Worm (Caenorhabditis elegans): Measurements from ENCODE around the gene Y81B9A.2.

The Y81B9A.2 gene

DNA sequence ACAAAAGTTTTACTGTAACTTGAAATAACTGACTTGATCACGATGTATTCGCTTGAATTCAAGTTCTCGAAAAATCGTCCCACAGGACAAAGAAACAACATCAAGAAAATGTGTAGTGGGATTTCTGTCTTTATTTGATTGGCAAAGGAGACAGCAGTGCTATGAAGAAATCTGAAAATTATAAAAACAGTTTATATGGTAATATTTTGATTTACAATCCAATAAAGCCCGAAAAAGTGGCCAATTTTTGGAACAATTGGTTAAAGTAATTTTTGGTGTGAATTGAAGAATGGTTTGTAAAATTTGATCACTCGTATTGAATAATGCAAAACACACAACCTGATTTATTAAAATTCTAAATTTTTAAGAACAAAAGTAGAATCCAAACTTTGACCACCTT is 3.1 kb upstream of the Y81B9A.2 start, which contains the start of gene Y81B9A.4:
Gene Y81B9A.4, minus strand, starts transcription at position 101 of the 400 bp plus-strand sequence.
- TF ChIP-seq ama-1 (optimal IDR thresholded peaks at IDR 0.05) (no peak), odd-2 (tag; optimal IDR thresholded peaks at IDR 0.05) (no peak), dmd-4 (tag; optimal IDR thresholded peaks at IDR 0.05; ENCODE audit: borderline replicate concordance) (no peak), hlh-13 (GFP tag; optimal IDR thresholded peaks at IDR 0.05) (no peak), ttx-3 (tag; optimal IDR thresholded peaks at IDR 0.05) (no peak), hlh-6 (tag; optimal IDR thresholded peaks at IDR 0.05) (no peak), hlh-15 (tag; optimal IDR thresholded peaks at IDR 0.05) (no peak), elt-4 (tag; optimal IDR thresholded peaks at IDR 0.05) (no peak), tbx-2 (tag; optimal IDR thresholded peaks at IDR 0.05) (no peak), ref-2 (tag; optimal IDR thresholded peaks at IDR 0.05) (no peak), ztf-16 (tag; optimal IDR thresholded peaks at IDR 0.05) (no peak), C08G9.2 (tag; optimal IDR thresholded peaks at IDR 0.05) (no peak), pat-9 (tag; optimal IDR thresholded peaks at IDR 0.05) (no peak), ceh-19 (GFP tag; optimal IDR thresholded peaks at IDR 0.05) (no peak), unc-86 (tag; optimal IDR thresholded peaks at IDR 0.05) (no peak), ceh-34 (tag; optimal IDR thresholded peaks at IDR 0.05) (no peak), unc-55 (GFP tag; optimal IDR thresholded peaks at IDR 0.05) (no peak)

ce11 chrX:9182140-9182539 is 1.8 kb upstream of the Y81B9A.2 start, which contains the start of gene Y81B9A.3:
Y81B9A.3 (plus strand) TSS chrX:9182440.
- no peak for TF ChIP-seq ceh-2 (tag; optimal IDR thresholded peaks at IDR 0.05)
- TF ChIP-seq nhr-11 (tag; optimal IDR thresholded peaks at IDR 0.05), result no peak
- TF ChIP-seq ceh-45 (GFP tag; IDR thresholded peaks at IDR 0.05), result no peak
- TF ChIP-seq unc-42 (tag; optimal IDR thresholded peaks at IDR 0.05), result no peak
- TF ChIP-seq tbx-2 (tag; optimal IDR thresholded peaks at IDR 0.05), result no peak
- TF ChIP-seq C38D4.7 (GFP tag; optimal IDR thresholded peaks at IDR 0.05), result no peak
- no peak for TF ChIP-seq pat-9 (tag; optimal IDR thresholded peaks at IDR 0.05)
- TF ChIP-seq pha-2 (tag; optimal IDR thresholded peaks at IDR 0.05), result no peak
- TF ChIP-seq ceh-9 (tag; optimal IDR thresholded peaks at IDR 0.05), result no peak
- no peak for TF ChIP-seq tbx-7 (tag; optimal IDR thresholded peaks at IDR 0.05)
- TF ChIP-seq sdc-2 (tag; optimal IDR thresholded peaks at IDR 0.05), result no peak
- TF ChIP-seq hlh-30 (tag; optimal IDR thresholded peaks at IDR 0.05; ENCODE audit: insufficient read depth), result no peak
- no peak for TF ChIP-seq ceh-24 (tag; optimal IDR thresholded peaks at IDR 0.05)
- TF ChIP-seq pha-4 (tag; optimal IDR thresholded peaks at IDR 0.05), result no peak
- no peak for TF ChIP-seq hlh-6 (tag; optimal IDR thresholded peaks at IDR 0.05)
- no peak for TF ChIP-seq unc-86 (tag; optimal IDR thresholded peaks at IDR 0.05)
- no peak for TF ChIP-seq nfya-1 (tag; optimal IDR thresholded peaks at IDR 0.05)
- no peak for TF ChIP-seq ceh-19 (GFP tag; optimal IDR thresholded peaks at IDR 0.05)

DNA sequence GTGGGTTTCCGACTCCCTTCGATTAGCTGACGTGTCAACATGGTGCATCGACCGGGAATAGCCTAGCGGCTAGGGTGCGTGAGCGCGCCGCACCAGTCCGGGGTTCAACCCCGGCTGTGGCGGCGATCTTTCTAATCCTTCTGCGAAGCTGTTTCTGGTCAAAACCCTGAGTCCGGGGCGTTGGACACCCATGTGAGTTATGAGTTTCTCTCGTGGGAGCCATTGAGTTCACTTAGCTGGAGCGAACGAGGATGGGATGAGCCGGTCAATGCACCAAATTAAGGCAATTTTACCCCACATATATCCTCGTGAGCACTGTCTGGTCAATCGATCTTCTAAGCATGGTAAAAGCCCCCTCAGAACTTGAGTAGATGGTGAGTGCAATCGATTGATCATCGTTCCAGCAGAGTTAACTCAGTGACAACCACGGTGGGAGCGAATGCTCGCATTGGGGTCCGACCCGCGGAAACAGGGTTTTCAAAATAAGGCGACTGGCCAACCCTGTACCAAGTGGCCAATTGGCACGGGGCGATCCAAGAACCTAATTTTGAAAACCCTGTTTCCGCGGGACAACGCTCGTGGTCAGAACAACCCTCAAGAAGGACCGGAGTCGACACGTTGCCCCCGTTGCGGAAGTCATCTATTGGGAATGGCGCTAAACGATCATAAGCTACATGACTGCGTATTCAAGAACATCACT is 8.0 kb downstream of the Y81B9A.2 start, which contains the start of gene Y81B9A.1:
Gene Y81B9A.1, plus strand, starts transcription at position 650 of the 700 bp plus-strand sequence.
- TF ChIP-seq dmd-4 (tag; optimal IDR thresholded peaks at IDR 0.05; ENCODE audit: borderline replicate concordance) (no peak), unc-55 (GFP tag; optimal IDR thresholded peaks at IDR 0.05) (no peak), lin-11 (tag; optimal IDR thresholded peaks at IDR 0.05) (no peak), hlh-13 (GFP tag; optimal IDR thresholded peaks at IDR 0.05) (no peak), ceh-6 (GFP tag; optimal IDR thresholded peaks at IDR 0.05) (no peak), tbx-2 (tag; optimal IDR thresholded peaks at IDR 0.05) (no peak), sdc-2 (tag; optimal IDR thresholded peaks at IDR 0.05) (no peak), madf-2 (tag; optimal IDR thresholded peaks at IDR 0.05) (no peak), K02D7.2 (tag; optimal IDR thresholded peaks at IDR 0.05) (no peak), mec-3 (tag; optimal IDR thresholded peaks at IDR 0.05; ENCODE audit: borderline replicate concordance) (no peak), unc-42 (tag; optimal IDR thresholded peaks at IDR 0.05) (no peak), pha-2 (tag; optimal IDR thresholded peaks at IDR 0.05) (no peak), odd-2 (tag; optimal IDR thresholded peaks at IDR 0.05) (no peak), rnt-1 (tag; optimal IDR thresholded peaks at IDR 0.05) (no peak), nhr-11 (tag; optimal IDR thresholded peaks at IDR 0.05) (no peak), ceh-2 (tag; optimal IDR thresholded peaks at IDR 0.05) (no peak), hlh-8 (tag; optimal IDR thresholded peaks at IDR 0.05) (no peak)
